Worm (Caenorhabditis elegans) whole organism, mixed stage, embryonic: ENCODE data around the gene Y43E12A.2.

ENCODE experiments used
- hlh-1 ChIP-seq: fragments of 150-350 bp; optimal IDR thresholded peaks from 2 replicates; lab custom pipeline; 2014; ENCODE audit warnings: missing biosample characterization, missing genetic modification reagents, missing genetic modification characterization
- unc-39 ChIP-seq: fragments of 150-350 bp; optimal IDR thresholded peaks from 2 replicates; lab custom pipeline; 2014; ENCODE audit warnings: missing biosample characterization, missing genetic modification characterization
- ztf-11 ChIP-seq: fragments of 150-350 bp; optimal IDR thresholded peaks from 2 replicates; lab custom pipeline; 2014; ENCODE audit warnings: missing biosample characterization, missing genetic modification characterization

DNA sequence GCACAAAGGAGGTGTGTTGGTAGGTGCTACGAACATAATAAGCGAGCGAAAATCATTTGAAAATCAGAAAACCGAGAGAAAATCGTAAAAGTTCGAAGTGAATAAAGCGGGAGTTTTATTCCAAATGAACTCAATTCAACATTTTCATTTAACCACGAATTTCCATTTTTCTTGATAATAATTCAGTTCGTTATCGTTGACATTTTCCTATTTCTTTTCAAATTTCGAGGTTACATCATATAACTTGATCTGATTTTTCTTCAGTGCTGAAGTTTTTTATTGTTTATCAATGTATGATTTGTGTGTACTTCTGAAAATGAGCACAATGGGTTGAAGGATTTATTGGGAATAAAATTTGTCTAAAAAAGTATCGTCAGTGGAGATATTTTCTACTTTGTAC lies 49.8 kb downstream of the Y43E12A.2 start:
- no peak for TF ChIP-seq ztf-11 (tag; lab: Kevin White, UChicago)
- no peak for TF ChIP-seq hlh-1 (tag; lab: Kevin White, UChicago)
- no peak for TF ChIP-seq unc-39 (tag; lab: Kevin White, UChicago)
